Worm (Caenorhabditis elegans) whole organism, midembryonic: ENCODE results near the gene spat-1.

Source experiments
- T22C8.4 ChIP-seq: fragments of 200-800 bp; sonication (Bioruptor generic); IDR thresholded peaks from 2 replicates; pipeline ENCODE4 v1.3.6; 2022; ENCODE audit warnings: missing genetic modification characterization, missing compliant biosample characterization
- flt-1 ChIP-seq: fragments of 200-800 bp; sonication (Bioruptor generic); IDR thresholded peaks from 2 replicates; pipeline ENCODE4 v1.3.6; 2022; ENCODE audit warnings: missing genetic modification characterization, missing compliant biosample characterization
- klf-2 ChIP-seq: fragments of 200-800 bp; sonication (Bioruptor generic); conservative IDR thresholded peaks from 2 replicates; pipeline ENCODE4 v1.3.6; 2022; ENCODE audit warnings: missing genetic modification reagents, missing genetic modification characterization, missing compliant biosample characterization
- ref-1 ChIP-seq: fragments of 200-800 bp; sonication (Bioruptor generic); conservative IDR thresholded peaks from 2 replicates; pipeline ENCODE4 v1.3.6; 2022; ENCODE audit warnings: missing genetic modification reagents, missing genetic modification characterization, missing compliant biosample characterization
- tab-1 ChIP-seq: fragments of 200-800 bp; sonication (Bioruptor generic); IDR thresholded peaks from 2 replicates; pipeline ENCODE4 v1.3.6; 2022; ENCODE audit warnings: missing genetic modification characterization, missing compliant biosample characterization
- ztf-23 ChIP-seq: fragments of 200-800 bp; sonication (Bioruptor generic); IDR thresholded peaks from 2 replicates; pipeline ENCODE4 v1.3.6; 2022; ENCODE audit warnings: missing genetic modification reagents, missing genetic modification characterization, missing compliant biosample characterization
- ztf-29 ChIP-seq: fragments of 200-800 bp; sonication (Bioruptor generic); IDR thresholded peaks from 2 replicates; pipeline ENCODE4 v1.3.6; 2022; ENCODE audit warnings: missing genetic modification reagents, missing genetic modification characterization, missing compliant biosample characterization

- TF ChIP-seq tab-1 (GFP tag; lab: Robert Waterston, UW) = no peak
- TF ChIP-seq flt-1 = no peak
- no peak for TF ChIP-seq ztf-23 (GFP tag; lab: Robert Waterston, UW)
- no peak for TF ChIP-seq klf-2 (GFP tag; lab: Robert Waterston, UW)
- no peak for TF ChIP-seq ref-1 (GFP tag; lab: Robert Waterston, UW)
- no peak for TF ChIP-seq ztf-29 (GFP tag; lab: Robert Waterston, UW)
- no peak for TF ChIP-seq T22C8.4 (GFP tag; lab: Robert Waterston, UW)
Observed at ce11 chrII:14578716-14579115, 50.2 kb downstream of the spat-1 start, which contains the start of gene C01G12.9.
